Fruit fly (Drosophila melanogaster) S2 (cell line): ENCODE results near the gene PGAP5.

Source experiments
- CG8478 ChIP-seq: fragments of >200 bp; optimal IDR thresholded peaks from 2 replicates; lab custom pipeline; 2018
- CTCF ChIP-seq, 2 experiments: fragments of >200 bp; optimal IDR thresholded peaks; 2 replicates each; lab custom pipeline; 2018

PGAP5 gene

dm6 chr2L:8195722-8196323 is 2.9 kb upstream of the PGAP5 start:
- TF ChIP-seq CTCF (optimal IDR thresholded peaks at IDR 0.05; lab: Kevin White, UChicago) (no peak), CG8478 (lab: Kevin White, UChicago) (no peak)

DNA sequence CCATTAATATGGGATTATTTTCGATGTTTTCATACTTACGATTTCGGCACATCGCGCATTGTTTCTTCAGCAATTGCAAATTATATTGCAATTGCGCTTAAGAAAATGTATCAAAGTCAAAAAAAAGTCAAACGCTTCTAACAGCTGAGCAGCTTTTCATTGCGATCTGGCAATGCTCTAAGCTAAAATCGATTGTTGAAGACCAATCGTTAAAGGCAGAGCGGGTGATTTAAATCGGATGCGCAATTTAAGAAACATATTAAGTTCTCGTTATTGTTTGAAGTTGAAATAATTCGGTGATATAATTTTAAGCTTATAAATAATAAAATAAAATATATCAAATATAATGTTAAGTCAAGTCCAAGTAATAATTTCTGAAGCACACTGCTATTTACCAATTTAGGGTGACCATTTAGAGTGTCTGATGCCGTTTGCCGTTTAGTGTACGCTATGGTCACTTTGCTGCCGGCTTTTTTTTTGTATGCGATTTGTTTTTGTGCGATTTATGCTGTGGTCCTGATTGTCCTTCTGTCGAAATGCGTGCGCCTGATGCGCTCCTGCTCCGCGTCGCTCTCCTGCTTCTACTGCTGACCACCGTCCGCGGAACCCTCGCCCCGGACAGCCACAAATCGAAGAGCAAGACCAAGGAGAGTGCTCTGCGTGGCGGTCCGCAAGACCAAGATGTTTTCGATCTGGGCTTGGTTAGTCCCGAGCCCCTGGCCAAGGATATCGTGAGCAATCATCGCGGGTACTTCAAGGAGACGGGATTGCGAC is 1.7 kb upstream of the PGAP5 start, which contains the start of the genes CG8475 and CG8460:
TSS of gene CG8475 (minus strand) at position 162 of the 774 bp plus-strand sequence.
TSS of gene CG8460 (plus strand) at position 437 of the 774 bp plus-strand sequence.
- TF ChIP-seq CG8478 (lab: Kevin White, UChicago), result no peak
- no peak for TF ChIP-seq CTCF (optimal IDR thresholded peaks at IDR 0.05; lab: Kevin White, UChicago)

- no peak for TF ChIP-seq CTCF (optimal IDR thresholded peaks at IDR 0.05; lab: Kevin White, UChicago)
- TF ChIP-seq CG8478 (lab: Kevin White, UChicago), result no peak
Observed at dm6 chr2L:8202569-8202968, 3.9 kb downstream of the PGAP5 start.

dm6 chr2L:8203748-8204147 is 5.1 kb downstream of the PGAP5 start:
- no peak for TF ChIP-seq CTCF (optimal IDR thresholded peaks at IDR 0.05; lab: Kevin White, UChicago)
- TF ChIP-seq CG8478 (lab: Kevin White, UChicago), result no peak

- TF ChIP-seq CTCF (optimal IDR thresholded peaks at IDR 0.05; lab: Kevin White, UChicago) (no peak), CG8478 (lab: Kevin White, UChicago) (no peak)
Observed at dm6 chr2L:8204366-8204765, 5.7 kb downstream of the PGAP5 start.

- TF ChIP-seq CTCF (optimal IDR thresholded peaks at IDR 0.05; lab: Kevin White, UChicago) (no peak), CG8478 (lab: Kevin White, UChicago) (no peak)
Observed at dm6 chr2L:8204996-8205567, 6.4 kb downstream of the PGAP5 start, which contains the start of gene SLC5A11. Gene SLC5A11, minus strand, starts transcription at chr2L:8205132.

DNA sequence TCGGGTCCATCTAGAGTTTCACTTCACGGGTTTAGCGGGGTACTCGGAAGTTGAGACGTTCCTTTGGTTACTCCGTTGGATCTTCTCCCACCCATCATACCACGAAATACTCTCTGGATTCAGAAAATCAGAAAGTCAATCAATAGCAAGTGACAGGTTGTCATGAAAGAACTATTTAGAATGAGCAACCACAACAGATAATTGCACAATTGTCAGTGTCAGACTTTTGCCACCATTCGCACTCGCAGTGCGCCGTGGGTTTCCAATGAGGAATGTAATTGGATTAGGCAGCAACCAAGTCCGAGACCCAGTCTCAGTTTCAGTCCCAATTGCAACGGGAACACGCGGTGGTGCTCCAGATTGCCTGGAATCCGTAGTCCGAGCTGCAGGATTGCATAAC is 7.2 kb downstream of the PGAP5 start, which contains the start of gene CG8419:
TSS of gene CG8419 (plus strand) at position 301 of the 400 bp plus-strand sequence.
- TF ChIP-seq CTCF (optimal IDR thresholded peaks at IDR 0.05; lab: Kevin White, UChicago) (no peak), CG8478 (lab: Kevin White, UChicago) (no peak)

- TF ChIP-seq CTCF (optimal IDR thresholded peaks at IDR 0.05; lab: Kevin White, UChicago), result no peak
- TF ChIP-seq CG8478 (lab: Kevin White, UChicago), result no peak
Observed at dm6 chr2L:8209362-8209761, 10.7 kb downstream of the PGAP5 start.

DNA sequence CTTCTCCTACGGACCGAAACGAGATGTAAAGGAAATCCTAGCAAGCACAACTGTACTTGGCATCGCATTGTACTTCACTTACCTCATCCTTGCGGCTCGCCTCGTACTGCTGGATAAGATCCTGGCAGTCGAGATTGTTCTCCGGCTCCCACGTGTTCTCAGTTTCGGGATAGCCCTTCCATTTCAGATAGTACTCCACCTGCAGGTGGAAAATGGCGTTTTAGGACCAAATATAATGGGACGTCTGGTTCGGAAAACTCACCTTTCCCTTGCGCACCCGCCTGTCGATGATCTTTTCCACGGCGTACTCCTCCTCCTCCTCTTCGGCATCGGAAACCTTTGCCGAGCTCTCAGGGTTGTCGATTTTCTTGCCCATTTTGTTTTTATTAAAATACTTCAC is 11.8 kb downstream of the PGAP5 start:
- TF ChIP-seq CG8478 (lab: Kevin White, UChicago) (no peak), CTCF (optimal IDR thresholded peaks at IDR 0.05; lab: Kevin White, UChicago) (peak; percentile 47 to 51)

dm6 chr2L:8211070-8211469 is 12.4 kb downstream of the PGAP5 start, which contains the start of gene Ssb-c31a:
Gene Ssb-c31a, plus strand, starts transcription at chr2L:8211347.
- TF ChIP-seq CG8478 (lab: Kevin White, UChicago), result no peak
- no peak for TF ChIP-seq CTCF (optimal IDR thresholded peaks at IDR 0.05; lab: Kevin White, UChicago)

- peak in 1 of 2 experiments; percentile 16 for TF ChIP-seq CTCF (optimal IDR thresholded peaks at IDR 0.05; lab: Kevin White, UChicago)
- TF ChIP-seq CG8478 (lab: Kevin White, UChicago), result no peak
Observed at dm6 chr2L:8212666-8213270, 14.1 kb downstream of the PGAP5 start, which contains the start of the genes CG8372 and CG8360. Gene CG8372, minus strand, starts transcription at chr2L:8212902. Gene CG8360, plus strand, starts transcription at chr2L:8212959.

DNA sequence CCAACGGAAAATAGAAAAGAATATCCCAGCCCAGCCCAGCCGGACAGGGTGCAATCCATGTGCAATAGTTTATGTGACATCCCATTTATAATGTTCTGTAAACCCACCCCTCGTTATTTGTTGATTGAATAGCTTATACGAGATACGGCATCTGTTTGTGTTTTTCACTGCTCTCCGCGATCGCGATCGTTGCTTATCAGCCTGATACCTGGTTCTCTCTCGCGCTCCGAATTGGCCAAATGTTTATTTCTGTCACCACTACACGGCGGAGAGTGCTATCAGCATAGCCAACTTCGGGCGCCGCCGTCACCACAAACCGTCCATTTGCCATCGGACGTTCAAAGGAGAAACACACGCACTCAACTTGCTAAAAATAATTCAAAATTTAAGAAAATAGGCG is 15.3 kb downstream of the PGAP5 start, which contains the start of gene CG8353:
TSS of gene CG8353 (plus strand) at position 59 of the 400 bp plus-strand sequence.
- no peak for TF ChIP-seq CG8478 (lab: Kevin White, UChicago)
- no peak for TF ChIP-seq CTCF (optimal IDR thresholded peaks at IDR 0.05; lab: Kevin White, UChicago)

- TF ChIP-seq CTCF (optimal IDR thresholded peaks at IDR 0.05; lab: Kevin White, UChicago), result no peak
- no peak for TF ChIP-seq CG8478 (lab: Kevin White, UChicago)
Observed at dm6 chr2L:8215259-8215929, 16.7 kb downstream of the PGAP5 start, which contains the start of gene CG8349. Gene CG8349, plus strand, starts transcription at chr2L:8215915.

DNA sequence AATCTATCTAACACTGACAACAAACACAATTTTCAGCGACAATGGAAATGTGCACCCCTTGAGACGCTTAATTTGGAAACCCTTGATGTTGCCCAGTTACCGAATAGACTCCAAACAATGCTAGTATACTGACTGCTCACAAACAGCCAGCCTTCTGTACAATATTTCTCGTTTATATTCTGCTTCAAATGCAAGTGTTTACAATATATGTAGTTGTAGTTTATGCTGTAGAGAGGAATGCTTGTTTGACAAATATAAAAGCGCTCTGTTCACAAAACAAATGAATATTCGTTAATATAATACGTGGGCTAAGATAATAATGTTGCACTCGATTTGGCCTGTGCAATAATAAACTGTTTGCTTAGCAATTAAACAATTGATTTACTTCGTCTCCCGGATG is 19.2 kb downstream of the PGAP5 start, which contains the start of gene CG8292:
TSS of gene CG8292 (minus strand) at position 101 of the 400 bp plus-strand sequence.
- TF ChIP-seq CG8478 (lab: Kevin White, UChicago) (no peak), CTCF (optimal IDR thresholded peaks at IDR 0.05; lab: Kevin White, UChicago) (no peak)
